Worm (Caenorhabditis elegans) whole organism, L2 larva: ENCODE measurements around the gene C10C5.3.
A peak's percentile ranks its signal among the peaks of the same experiment; 100 is the strongest.

ENCODE experiments used
- gmeb-1 ChIP-seq: fragments of 150-350 bp; optimal IDR thresholded peaks from 2 replicates; lab custom pipeline; 2014; ENCODE audit warnings: missing biosample characterization, missing genetic modification characterization
- nhr-11 ChIP-seq: fragments of 150-350 bp; optimal IDR thresholded peaks from 2 replicates; lab custom pipeline; 2014; ENCODE audit warnings: missing biosample characterization, missing genetic modification characterization

DNA sequence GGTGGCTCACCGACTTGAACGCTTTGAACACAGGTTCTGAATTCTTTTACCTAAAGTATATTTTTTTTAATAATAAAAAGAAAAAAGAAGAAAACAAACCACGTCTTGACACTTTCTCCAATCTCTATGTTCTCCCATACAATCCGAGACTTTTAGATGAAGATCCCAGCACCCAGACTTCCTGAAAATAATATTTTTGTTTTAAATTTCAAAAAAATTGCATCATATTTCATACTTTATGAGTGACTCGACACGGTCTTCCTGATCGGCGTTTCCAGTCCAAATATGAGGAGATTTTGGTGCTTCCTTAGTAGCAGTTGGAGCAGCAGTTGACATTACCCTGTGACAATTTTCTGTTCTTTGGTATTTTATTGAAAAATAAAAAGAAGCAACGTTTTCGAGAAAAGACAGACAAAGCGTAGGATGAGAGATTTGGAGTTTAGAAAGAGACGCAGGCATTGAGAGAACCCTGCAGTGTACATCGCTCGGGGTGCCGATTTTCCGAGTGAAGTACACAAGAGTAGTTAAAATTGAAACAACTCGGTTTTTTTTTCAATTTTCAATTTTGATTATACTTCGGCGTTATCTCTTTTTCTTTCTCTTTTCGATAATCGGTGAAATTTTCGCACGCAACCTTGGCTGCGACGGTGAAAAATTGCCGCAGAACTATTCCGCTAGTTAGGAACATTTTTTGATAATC is 38.9 kb upstream of the C10C5.3 start, which contains the start of the genes coa-4 and T20D3.14:
- TF ChIP-seq nhr-11 (tag; lab: Kevin White, UChicago): no peak
- TF ChIP-seq gmeb-1: peak; percentile 40
